Worm (Caenorhabditis elegans) whole organism, L2 larva: Measurements from ENCODE around the gene C39H7.4.

Experiments used
- C34F6.9 ChIP-seq: fragments of 150-350 bp; optimal IDR thresholded peaks from 2 replicates; lab custom pipeline; 2014; ENCODE audit warnings: missing biosample characterization, missing genetic modification characterization
- F13H6.1 ChIP-seq: sonication (generic microtip); optimal IDR thresholded peaks from 2 replicates; lab custom pipeline; 2016; ENCODE audit warnings: missing genetic modification characterization, missing compliant biosample characterization
- ZK546.5 ChIP-seq: sonication (generic microtip); optimal IDR thresholded peaks from 2 replicates; lab custom pipeline; 2017; ENCODE audit warnings: missing biosample characterization, missing genetic modification characterization
- alr-1 ChIP-seq: fragments of 150-350 bp; optimal IDR thresholded peaks from 2 replicates; lab custom pipeline; 2014; ENCODE audit warnings: missing biosample characterization, missing genetic modification characterization
- ama-1 ChIP-seq: fragments of 150-350 bp; optimal IDR thresholded peaks from 2 replicates; lab custom pipeline; 2018; ENCODE audit warnings: inconsistent platforms
- blmp-1 ChIP-seq: sonication (generic microtip); optimal IDR thresholded peaks from 2 replicates; lab custom pipeline; 2017; ENCODE audit warnings: missing genetic modification characterization, mild to moderate bottlenecking, missing compliant biosample characterization, antibody characterized with exemption, moderate library complexity; ENCODE audit not compliant: insufficient read depth
- ceh-16 ChIP-seq: fragments of 150-350 bp; optimal IDR thresholded peaks from 2 replicates; lab custom pipeline; 2014; ENCODE audit warnings: missing biosample characterization, missing genetic modification characterization
- ceh-82 ChIP-seq: fragments of 150-350 bp; optimal IDR thresholded peaks from 2 replicates; lab custom pipeline; 2014; ENCODE audit warnings: missing biosample characterization, missing genetic modification characterization
- crh-2 ChIP-seq: sonication (generic microtip); optimal IDR thresholded peaks from 2 replicates; lab custom pipeline; 2017; ENCODE audit warnings: missing biosample characterization, missing genetic modification characterization
- dmd-4 ChIP-seq: sonication (generic microtip); optimal IDR thresholded peaks from 2 replicates; lab custom pipeline; 2017; ENCODE audit warnings: missing biosample characterization, missing genetic modification characterization
- egl-27 ChIP-seq: sonication (generic microtip); optimal IDR thresholded peaks from 3 replicates; lab custom pipeline; 2017; ENCODE audit warnings: missing biosample characterization, missing genetic modification reagents, missing genetic modification characterization
- elt-1 ChIP-seq: fragments of 150-350 bp; optimal IDR thresholded peaks from 2 replicates; lab custom pipeline; 2014; ENCODE audit warnings: missing biosample characterization, missing genetic modification characterization
- fos-1 ChIP-seq: fragments of 150-350 bp; optimal IDR thresholded peaks from 2 replicates; lab custom pipeline; 2014; ENCODE audit warnings: missing biosample characterization, missing genetic modification characterization
- gmeb-1 ChIP-seq: fragments of 150-350 bp; optimal IDR thresholded peaks from 2 replicates; lab custom pipeline; 2014; ENCODE audit warnings: missing biosample characterization, missing genetic modification characterization
- lin-11 ChIP-seq: fragments of 150-350 bp; sonication (generic microtip); optimal IDR thresholded peaks from 2 replicates; lab custom pipeline; 2014; ENCODE audit warnings: missing biosample characterization, missing genetic modification characterization, inconsistent platforms, mixed read lengths
- lin-13 ChIP-seq: fragments of 150-350 bp; optimal IDR thresholded peaks from 2 replicates; lab custom pipeline; 2014; ENCODE audit warnings: missing biosample characterization, missing genetic modification reagents, missing genetic modification characterization
- lin-39 ChIP-seq: fragments of 150-350 bp; optimal IDR thresholded peaks from 2 replicates; lab custom pipeline; 2014; ENCODE audit warnings: missing biosample characterization, missing genetic modification reagents, missing genetic modification characterization
- lsy-2 ChIP-seq, 2 experiments: fragments of 150-350 bp in 1 of 2; sonication (generic microtip) in 1 of 2; optimal IDR thresholded peaks; 2 replicates each; lab custom pipeline; 2014 to 2017; ENCODE audit warnings: missing biosample characterization in 2 of 2, missing genetic modification characterization in 2 of 2
- mdl-1 ChIP-seq, 2 experiments: fragments of 150-350 bp in 1 of 2; sonication (generic microtip) in 1 of 2; optimal IDR thresholded peaks; 2 replicates each; lab custom pipeline; 2017; ENCODE audit warnings: missing biosample characterization in 2 of 2, missing genetic modification characterization in 2 of 2
- nhr-10 ChIP-seq: sonication (generic microtip); optimal IDR thresholded peaks from 2 replicates; lab custom pipeline; 2017; ENCODE audit warnings: missing biosample characterization, missing genetic modification characterization
- nhr-11 ChIP-seq: fragments of 150-350 bp; optimal IDR thresholded peaks from 2 replicates; lab custom pipeline; 2014; ENCODE audit warnings: missing biosample characterization, missing genetic modification characterization
- nhr-12 ChIP-seq: fragments of 150-350 bp; optimal IDR thresholded peaks from 2 replicates; lab custom pipeline; 2014; ENCODE audit warnings: missing biosample characterization, missing genetic modification characterization
- nhr-129 ChIP-seq: fragments of 150-350 bp; optimal IDR thresholded peaks from 2 replicates; lab custom pipeline; 2014; ENCODE audit warnings: missing biosample characterization, missing genetic modification characterization
- nhr-21 ChIP-seq: fragments of 150-350 bp; optimal IDR thresholded peaks from 2 replicates; lab custom pipeline; 2014; ENCODE audit warnings: missing biosample characterization, missing genetic modification characterization
- nhr-237 ChIP-seq: fragments of 150-350 bp; optimal IDR thresholded peaks from 2 replicates; lab custom pipeline; 2014; ENCODE audit warnings: missing biosample characterization, missing genetic modification characterization
- nhr-25 ChIP-seq: fragments of 150-350 bp; sonication (generic microtip); optimal IDR thresholded peaks from 3 replicates; lab custom pipeline; 2014; ENCODE audit warnings: missing biosample characterization, missing genetic modification characterization
- nhr-6 ChIP-seq: fragments of 150-350 bp; optimal IDR thresholded peaks from 2 replicates; lab custom pipeline; 2014; ENCODE audit warnings: missing biosample characterization, missing genetic modification characterization
- nhr-77 ChIP-seq: fragments of 150-350 bp; optimal IDR thresholded peaks from 2 replicates; lab custom pipeline; 2014; ENCODE audit warnings: missing biosample characterization, missing genetic modification characterization
- peb-1 ChIP-seq: fragments of 150-350 bp; optimal IDR thresholded peaks from 2 replicates; lab custom pipeline; 2014; ENCODE audit warnings: missing biosample characterization, missing genetic modification characterization
- sem-4 ChIP-seq: fragments of 150-350 bp; optimal IDR thresholded peaks from 2 replicates; lab custom pipeline; 2014; ENCODE audit warnings: missing biosample characterization, missing genetic modification reagents, missing genetic modification characterization
- skn-1 ChIP-seq: sonication (generic microtip); optimal IDR thresholded peaks from 2 replicates; lab custom pipeline; 2017; ENCODE audit warnings: missing biosample characterization, missing genetic modification characterization
- sma-3 ChIP-seq: sonication (generic microtip); optimal IDR thresholded peaks from 2 replicates; lab custom pipeline; 2016; ENCODE audit warnings: missing genetic modification reagents, missing genetic modification characterization, missing compliant biosample characterization
- sma-9 ChIP-seq, 2 experiments: fragments of 150-350 bp in 1 of 2; sonication (generic microtip) in 1 of 2; optimal IDR thresholded peaks; 2 replicates each; lab custom pipeline; 2014 to 2016; ENCODE audit warnings: missing genetic modification characterization in 2 of 2, mild to moderate bottlenecking in 1 of 2, missing biosample characterization in 1 of 2, missing compliant biosample characterization in 1 of 2, missing genetic modification reagents in 1 of 2, moderate library complexity in 1 of 2
- snpc-4 ChIP-seq: fragments of 150-350 bp; optimal IDR thresholded peaks from 2 replicates; lab custom pipeline; 2014; ENCODE audit warnings: missing biosample characterization, missing genetic modification characterization
- unc-39 ChIP-seq: fragments of 150-350 bp; optimal IDR thresholded peaks from 2 replicates; lab custom pipeline; 2014; ENCODE audit warnings: missing biosample characterization, missing genetic modification characterization
- unc-62 ChIP-seq: fragments of 150-350 bp; optimal IDR thresholded peaks from 2 replicates; lab custom pipeline; 2014; ENCODE audit warnings: missing biosample characterization, missing genetic modification reagents, missing genetic modification characterization
- zag-1 ChIP-seq: fragments of 150-350 bp; optimal IDR thresholded peaks from 2 replicates; lab custom pipeline; 2014; ENCODE audit warnings: missing biosample characterization, missing genetic modification characterization
- ztf-11 ChIP-seq: sonication (generic microtip); optimal IDR thresholded peaks from 2 replicates; lab custom pipeline; 2017; ENCODE audit warnings: missing biosample characterization, missing genetic modification characterization
- ztf-4 ChIP-seq: fragments of 150-350 bp; optimal IDR thresholded peaks from 2 replicates; lab custom pipeline; 2014; ENCODE audit warnings: missing biosample characterization, missing genetic modification characterization

The C39H7.4 gene

DNA sequence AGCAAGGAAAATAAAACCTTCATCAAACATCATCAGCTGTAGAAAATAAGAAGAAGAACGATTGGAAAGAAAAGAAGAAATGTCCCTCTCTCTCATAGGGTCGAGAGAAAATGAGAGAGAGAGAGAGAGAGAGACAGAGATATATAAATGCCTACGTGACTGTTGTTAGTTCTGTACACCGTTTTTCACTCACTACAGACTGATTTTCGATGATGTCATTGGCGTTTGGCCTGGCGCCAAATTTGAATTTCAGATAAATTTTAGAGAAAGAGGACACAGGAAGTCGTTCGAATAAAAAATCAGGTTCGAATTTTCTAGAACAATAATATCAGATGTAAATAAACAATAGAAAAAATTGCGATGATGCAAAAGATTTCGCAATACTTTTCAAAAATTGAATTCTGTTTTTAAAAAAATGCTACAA, 41.6 kb upstream of the C39H7.4 start:
- TF ChIP-seq ztf-4 (peak; percentile 85), sem-4 (tag; lab: Kevin White, UChicago) (peak; percentile 41), nhr-21 (tag; lab: Kevin White, UChicago) (peak; percentile 72), ceh-82 (no peak), nhr-12 (tag; lab: Kevin White, UChicago) (no peak), lsy-2 (tag; optimal IDR thresholded peaks at IDR 0.05; lab: Kevin White, UChicago) (peak in 1 of 2 experiments; percentile 73), lin-13 (GFP tag; lab: Kevin White, UChicago) (peak; percentile 62), alr-1 (no peak), snpc-4 (no peak), crh-2 (peak; percentile 77), blmp-1 (tag; lab: Kevin White, UChicago) (peak; percentile 53), F13H6.1 (tag; lab: Kevin White, UChicago) (peak; percentile 56), ztf-11 (tag; lab: Kevin White, UChicago) (no peak), egl-27 (peak; percentile 45), mdl-1 (tag; optimal IDR thresholded peaks at IDR 0.05; lab: Kevin White, UChicago) (no peak), unc-62 (GFP tag; lab: Kevin White, UChicago) (no peak), nhr-25 (peak; percentile 91), nhr-129 (tag; lab: Kevin White, UChicago) (peak; percentile 82), unc-39 (tag; lab: Kevin White, UChicago) (no peak), ceh-16 (no peak), sma-3 (peak; percentile 69), zag-1 (no peak), peb-1 (tag; lab: Kevin White, UChicago) (no peak), gmeb-1 (tag; lab: Kevin White, UChicago) (peak; percentile 80), skn-1 (peak; percentile 92), nhr-6 (tag; lab: Kevin White, UChicago) (peak; percentile 77), C34F6.9 (tag; lab: Kevin White, UChicago) (peak; percentile 73), nhr-11 (no peak), fos-1 (tag; lab: Kevin White, UChicago) (peak; percentile 61), sma-9 (GFP tag; optimal IDR thresholded peaks at IDR 0.05; lab: Kevin White, UChicago) (peak; percentile 91), sma-9 (tag; optimal IDR thresholded peaks at IDR 0.05; lab: Kevin White, UChicago) (no peak)

DNA sequence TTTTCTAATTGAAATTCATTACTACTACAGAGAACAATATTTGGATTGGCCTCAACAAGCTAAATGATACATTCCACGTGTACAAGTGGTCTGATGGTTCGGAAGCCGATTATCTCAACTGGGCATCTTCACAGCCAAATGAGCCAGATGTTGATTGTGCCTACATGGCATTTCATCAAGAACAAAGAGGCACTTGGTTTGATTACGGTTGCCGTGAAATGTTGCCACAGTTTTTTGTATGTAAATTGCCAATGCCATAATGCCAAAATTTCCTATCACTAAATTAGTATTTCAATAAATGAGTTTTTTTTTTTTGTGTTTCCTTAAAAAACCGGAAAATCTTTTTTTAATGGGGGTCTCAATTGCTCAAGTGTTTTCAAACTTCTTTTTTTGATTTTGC, 40.3 kb upstream of the C39H7.4 start:
- TF ChIP-seq lin-11 (tag; lab: Kevin White, UChicago) = no peak
- TF ChIP-seq ztf-4 = no peak
- no peak for TF ChIP-seq nhr-6 (tag; lab: Kevin White, UChicago)
- no peak for TF ChIP-seq unc-62 (GFP tag; lab: Kevin White, UChicago)
- no peak for TF ChIP-seq nhr-10 (tag; lab: Kevin White, UChicago)
- TF ChIP-seq nhr-237 (tag; lab: Kevin White, UChicago) = no peak
- TF ChIP-seq ama-1 = no peak
- no peak for TF ChIP-seq lin-39
- no peak for TF ChIP-seq ZK546.5 (tag; lab: Kevin White, UChicago)
- no peak for TF ChIP-seq nhr-77
- no peak for TF ChIP-seq peb-1 (tag; lab: Kevin White, UChicago)
- TF ChIP-seq nhr-25 = no peak
- TF ChIP-seq dmd-4 = no peak
- TF ChIP-seq egl-27 = no peak
- no peak for TF ChIP-seq lsy-2 (tag; optimal IDR thresholded peaks at IDR 0.05; lab: Kevin White, UChicago)
- no peak for TF ChIP-seq elt-1 (tag; lab: Kevin White, UChicago)
- TF ChIP-seq sma-3 = no peak
- no peak for TF ChIP-seq ceh-16

DNA sequence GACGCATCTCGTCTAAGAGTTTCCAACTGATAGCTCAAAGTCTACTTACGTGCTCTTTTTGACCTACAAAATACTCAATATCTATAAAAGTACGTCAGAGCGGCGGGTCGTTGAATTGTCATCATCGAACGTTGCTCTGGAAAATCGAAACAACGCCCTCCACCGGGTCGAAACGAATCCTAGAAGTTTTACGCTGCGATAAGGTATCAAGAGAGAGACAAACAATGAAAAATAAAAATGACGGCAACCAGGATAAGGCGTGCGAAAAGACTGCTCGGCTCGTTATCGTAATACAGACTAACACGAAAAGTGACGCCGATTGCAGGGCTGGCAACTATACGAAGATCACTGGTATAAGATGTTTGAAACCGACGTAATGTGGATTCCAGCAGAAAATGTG, 39.8 kb upstream of the C39H7.4 start:
- TF ChIP-seq nhr-129 (tag; lab: Kevin White, UChicago) (no peak), sma-3 (peak; percentile 26), fos-1 (tag; lab: Kevin White, UChicago) (peak; percentile 68), ztf-11 (tag; lab: Kevin White, UChicago) (no peak), ama-1 (no peak), sma-9 (GFP tag; optimal IDR thresholded peaks at IDR 0.05; lab: Kevin White, UChicago) (peak; percentile 33), sma-9 (tag; optimal IDR thresholded peaks at IDR 0.05; lab: Kevin White, UChicago) (no peak), skn-1 (peak; percentile 88), F13H6.1 (tag; lab: Kevin White, UChicago) (peak; percentile 3), lsy-2 (tag; optimal IDR thresholded peaks at IDR 0.05; lab: Kevin White, UChicago) (no peak), nhr-77 (no peak)
- TF ChIP-seq, all 48 proteins: peak for 5
